Worm (Caenorhabditis elegans) whole organism, young adult: ENCODE measurements around the gene msp-59.

Experiments
- B0019.2 ChIP-seq: fragments of 200-800 bp; sonication (Bioruptor generic); conservative IDR thresholded peaks from 2 replicates; pipeline ENCODE4 v1.3.6; 2022; ENCODE audit warnings: missing genetic modification reagents, missing genetic modification characterization, missing compliant biosample characterization
- C17E4.6 ChIP-seq: fragments of 200-800 bp; sonication (Bioruptor generic); IDR thresholded peaks from 2 replicates; pipeline ENCODE4 v1.3.6; 2022; ENCODE audit warnings: missing genetic modification reagents, missing genetic modification characterization, missing compliant biosample characterization
- D2030.7 ChIP-seq: fragments of 200-800 bp; sonication (Bioruptor generic); IDR thresholded peaks from 2 replicates; pipeline ENCODE4 v1.3.6; 2022; ENCODE audit warnings: missing genetic modification reagents, missing genetic modification characterization, missing compliant biosample characterization
- F37B4.10 ChIP-seq: fragments of 200-800 bp; sonication (Bioruptor generic); IDR thresholded peaks from 2 replicates; pipeline ENCODE4 v1.3.6; 2022; ENCODE audit warnings: missing genetic modification characterization, missing compliant biosample characterization
- F49E8.2 ChIP-seq: sonication (generic microtip); optimal IDR thresholded peaks from 3 replicates; lab custom pipeline; 2017; ENCODE audit warnings: missing genetic modification characterization, mild to moderate bottlenecking, missing compliant biosample characterization, antibody characterized with exemption, moderate library complexity; ENCODE audit not compliant: insufficient read depth
- F52B5.7 ChIP-seq: sonication (generic microtip); optimal IDR thresholded peaks from 2 replicates; lab custom pipeline; 2016; ENCODE audit warnings: mild to moderate bottlenecking, missing genetic modification characterization, missing compliant biosample characterization
- F57A8.1 ChIP-seq: fragments of 200-800 bp; sonication (Bioruptor generic); optimal IDR thresholded peaks from 2 replicates; lab custom pipeline; 2018; ENCODE audit warnings: mild to moderate bottlenecking, missing genetic modification characterization, moderate library complexity, missing compliant biosample characterization
- F57C9.4 ChIP-seq: sonication (generic microtip); optimal IDR thresholded peaks from 2 replicates; lab custom pipeline; 2017; ENCODE audit warnings: mild to moderate bottlenecking, missing genetic modification characterization, missing compliant biosample characterization
- Y53F4B.3 ChIP-seq: fragments of 200-800 bp; sonication (Bioruptor generic); IDR thresholded peaks from 2 replicates; pipeline ENCODE4 v1.3.6; 2022; ENCODE audit warnings: missing genetic modification reagents, missing genetic modification characterization, missing compliant biosample characterization
- Y79H2A.3 ChIP-seq: fragments of 200-800 bp; sonication (Bioruptor generic); conservative IDR thresholded peaks from 2 replicates; pipeline ENCODE4 v1.3.6; 2022; ENCODE audit warnings: missing genetic modification reagents, missing genetic modification characterization, missing compliant biosample characterization
- akir-1 ChIP-seq: fragments of 200-800 bp; sonication (Bioruptor generic); optimal IDR thresholded peaks from 2 replicates; lab custom pipeline; 2018; ENCODE audit warnings: mild to moderate bottlenecking, missing genetic modification characterization, moderate library complexity, missing compliant biosample characterization
- aptf-3 ChIP-seq: fragments of 200-800 bp; sonication (Bioruptor generic); IDR thresholded peaks from 2 replicates; pipeline ENCODE4 v1.3.6; 2022; ENCODE audit warnings: missing genetic modification characterization, missing compliant biosample characterization
- atf-7 ChIP-seq: sonication (generic microtip); optimal IDR thresholded peaks from 2 replicates; lab custom pipeline; 2017; ENCODE audit warnings: mild to moderate bottlenecking, missing genetic modification characterization, missing compliant biosample characterization
- attf-3 ChIP-seq: fragments of 200-800 bp; sonication (Bioruptor generic); conservative IDR thresholded peaks from 2 replicates; pipeline ENCODE4 v1.3.6; 2022; ENCODE audit warnings: missing genetic modification reagents, missing genetic modification characterization, missing compliant biosample characterization
- attf-6 ChIP-seq: fragments of 200-800 bp; sonication (Bioruptor generic); IDR thresholded peaks from 2 replicates; pipeline ENCODE4 v1.3.6; 2022; ENCODE audit warnings: missing genetic modification reagents, missing genetic modification characterization, missing compliant biosample characterization
- bed-2 ChIP-seq: fragments of 200-800 bp; sonication (Bioruptor generic); IDR thresholded peaks from 2 replicates; pipeline ENCODE4 v1.3.6; 2022; ENCODE audit warnings: missing genetic modification reagents, missing genetic modification characterization, missing compliant biosample characterization
- ceh-58 ChIP-seq: fragments of 200-800 bp; sonication (Bioruptor generic); IDR thresholded peaks from 2 replicates; pipeline ENCODE4 v1.3.6; 2022; ENCODE audit warnings: missing genetic modification characterization, missing compliant biosample characterization
- ceh-79 ChIP-seq: sonication (generic microtip); optimal IDR thresholded peaks from 2 replicates; lab custom pipeline; 2017; ENCODE audit warnings: mild to moderate bottlenecking, missing genetic modification characterization, missing compliant biosample characterization
- ceh-91 ChIP-seq: fragments of 200-800 bp; sonication (Bioruptor generic); IDR thresholded peaks from 2 replicates; pipeline ENCODE4 v1.3.6; 2022; ENCODE audit warnings: missing genetic modification reagents, missing genetic modification characterization, missing compliant biosample characterization
- chd-7 ChIP-seq: sonication (generic microtip); optimal IDR thresholded peaks from 2 replicates; lab custom pipeline; 2016; ENCODE audit warnings: mild to moderate bottlenecking, missing genetic modification characterization, moderate library complexity, missing compliant biosample characterization
- dpff-1 ChIP-seq: sonication (generic microtip); optimal IDR thresholded peaks from 2 replicates; lab custom pipeline; 2017; ENCODE audit warnings: mild to moderate bottlenecking, missing genetic modification characterization, missing compliant biosample characterization
- dpl-1 ChIP-seq: fragments of 150-350 bp; optimal IDR thresholded peaks from 2 replicates; lab custom pipeline; 2014; ENCODE audit warnings: missing biosample characterization, missing genetic modification reagents, missing genetic modification characterization
- hlh-12 ChIP-seq: sonication (generic microtip); optimal IDR thresholded peaks from 2 replicates; lab custom pipeline; 2016; ENCODE audit warnings: missing genetic modification characterization, missing compliant biosample characterization
- hmg-20 ChIP-seq: fragments of 200-800 bp; sonication (Bioruptor generic); IDR thresholded peaks from 2 replicates; pipeline ENCODE4 v1.3.6; 2022; ENCODE audit warnings: missing genetic modification reagents, missing genetic modification characterization, missing compliant biosample characterization
- hsf-1 ChIP-seq: fragments of 200-800 bp; sonication (Bioruptor generic); IDR thresholded peaks from 2 replicates; pipeline ENCODE4 v1.3.6; 2022; ENCODE audit warnings: missing genetic modification reagents, missing genetic modification characterization, missing compliant biosample characterization
- let-526 ChIP-seq: fragments of 200-800 bp; sonication (Bioruptor generic); IDR thresholded peaks from 2 replicates; pipeline ENCODE4 v1.3.6; 2022; ENCODE audit warnings: missing genetic modification reagents, missing genetic modification characterization, missing compliant biosample characterization
- lin-35 ChIP-seq, 3 experiments: fragments of 150-350 bp in 2 of 3; sonication (generic microtip) in 1 of 3; optimal IDR thresholded peaks; 2 replicates each; lab custom pipeline; 2014 to 2018; ENCODE audit warnings: missing biosample characterization in 3 of 3, missing genetic modification characterization in 3 of 3, missing genetic modification reagents in 3 of 3
- lin-54 ChIP-seq: fragments of 200-800 bp; sonication (Bioruptor generic); optimal IDR thresholded peaks from 2 replicates; lab custom pipeline; 2018; ENCODE audit warnings: mild to moderate bottlenecking, missing genetic modification characterization, missing compliant biosample characterization
- lsl-1 ChIP-seq: fragments of 200-800 bp; sonication (Bioruptor generic); optimal IDR thresholded peaks from 2 replicates; lab custom pipeline; 2018; ENCODE audit warnings: mild to moderate bottlenecking, missing genetic modification characterization, moderate library complexity, missing compliant biosample characterization
- mcd-1 ChIP-seq: fragments of 200-800 bp; sonication (Bioruptor generic); IDR thresholded peaks from 2 replicates; pipeline ENCODE4 v1.3.6; 2022; ENCODE audit warnings: missing genetic modification reagents, missing genetic modification characterization, missing compliant biosample characterization
- mes-4 ChIP-seq: sonication (generic microtip); optimal IDR thresholded peaks from 2 replicates; lab custom pipeline; 2016; ENCODE audit warnings: missing genotype, missing genetic modification characterization, missing compliant biosample characterization
- mxl-1 ChIP-seq: sonication (generic microtip); optimal IDR thresholded peaks from 2 replicates; lab custom pipeline; 2016; ENCODE audit warnings: missing genetic modification characterization, missing compliant biosample characterization
- nfya-2 ChIP-seq: fragments of 200-800 bp; sonication (Bioruptor generic); IDR thresholded peaks from 2 replicates; pipeline ENCODE4 v1.3.6; 2022; ENCODE audit warnings: missing genetic modification reagents, missing genetic modification characterization, missing compliant biosample characterization
- nfyb-1 ChIP-seq: fragments of 200-800 bp; sonication (Bioruptor generic); IDR thresholded peaks from 2 replicates; pipeline ENCODE4 v1.3.6; 2022; ENCODE audit warnings: missing genetic modification reagents, missing genetic modification characterization, missing compliant biosample characterization
- nhr-179 ChIP-seq: sonication (generic microtip); optimal IDR thresholded peaks from 2 replicates; lab custom pipeline; 2016; ENCODE audit warnings: mild to moderate bottlenecking, missing genetic modification characterization, missing compliant biosample characterization
- nhr-27 ChIP-seq: fragments of 200-800 bp; sonication (Bioruptor generic); optimal IDR thresholded peaks from 2 replicates; lab custom pipeline; 2018; ENCODE audit warnings: mild to moderate bottlenecking, missing genetic modification characterization, moderate library complexity, missing compliant biosample characterization
- rec-8 ChIP-seq, 2 experiments: sonication (generic microtip); optimal IDR thresholded peaks; 2 replicates each; lab custom pipeline; 2016; ENCODE audit warnings: mild to moderate bottlenecking in 2 of 2, missing genetic modification characterization in 2 of 2, missing genetic modification reagents in 2 of 2, missing genotype in 2 of 2, missing biosample characterization in 1 of 2, missing compliant biosample characterization in 1 of 2, moderate library complexity in 1 of 2
- repo-1 ChIP-seq: sonication (generic microtip); optimal IDR thresholded peaks from 2 replicates; lab custom pipeline; 2017; ENCODE audit warnings: mild to moderate bottlenecking, missing genetic modification characterization, missing compliant biosample characterization
- sea-2 ChIP-seq: fragments of 200-800 bp; sonication (Bioruptor generic); IDR thresholded peaks from 2 replicates; pipeline ENCODE4 v1.3.6; 2022; ENCODE audit warnings: missing genetic modification characterization, missing compliant biosample characterization
- snpc-1.1 ChIP-seq: sonication (generic microtip); optimal IDR thresholded peaks from 2 replicates; lab custom pipeline; 2017; ENCODE audit warnings: missing genetic modification characterization, mild to moderate bottlenecking, missing compliant biosample characterization, antibody characterized with exemption, moderate library complexity, missing genotype, missing genetic modification reagents; ENCODE audit not compliant: insufficient read depth
- snpc-4 ChIP-seq, 5 experiments: fragments of 150-350 bp in 1 of 5; sonication (generic microtip) in 4 of 5; optimal IDR thresholded peaks; 2 replicates each; lab custom pipeline; 2014 to 2018; ENCODE audit warnings: missing genetic modification characterization in 5 of 5, missing biosample characterization in 3 of 5, antibody characterized with exemption in 2 of 5, mild to moderate bottlenecking in 2 of 5, missing compliant biosample characterization in 2 of 5, missing genotype in 2 of 5, moderate library complexity in 2 of 5, missing genetic modification reagents in 1 of 5
- somi-1 ChIP-seq: fragments of 200-800 bp; sonication (Bioruptor generic); optimal IDR thresholded peaks from 2 replicates; lab custom pipeline; 2018; ENCODE audit warnings: mild to moderate bottlenecking, missing genetic modification characterization, missing compliant biosample characterization
- tbp1 ChIP-seq: fragments of 200-800 bp; sonication (Bioruptor generic); optimal IDR thresholded peaks from 2 replicates; lab custom pipeline; 2018; ENCODE audit warnings: mild to moderate bottlenecking, missing genetic modification characterization, missing compliant biosample characterization
- tlf-1 ChIP-seq: fragments of 200-800 bp; sonication (Bioruptor generic); optimal IDR thresholded peaks from 2 replicates; lab custom pipeline; 2018; ENCODE audit warnings: mild to moderate bottlenecking, missing genetic modification characterization, missing compliant biosample characterization
- unc-130 ChIP-seq: sonication (generic microtip); optimal IDR thresholded peaks from 2 replicates; lab custom pipeline; 2016; ENCODE audit warnings: missing genetic modification reagents, missing genetic modification characterization, missing compliant biosample characterization
- xnd-1 ChIP-seq: sonication (generic microtip); optimal IDR thresholded peaks from 2 replicates; lab custom pipeline; 2016; ENCODE audit warnings: missing genotype, missing genetic modification reagents, missing genetic modification characterization, missing compliant biosample characterization
- ztf-25 ChIP-seq: fragments of 200-800 bp; sonication (Bioruptor generic); IDR thresholded peaks from 2 replicates; pipeline ENCODE4 v1.3.6; 2022; ENCODE audit warnings: missing genetic modification reagents, missing genetic modification characterization, missing compliant biosample characterization
- ztf-28 ChIP-seq: fragments of 200-800 bp; sonication (Bioruptor generic); IDR thresholded peaks from 2 replicates; pipeline ENCODE4 v1.3.6; 2022; ENCODE audit warnings: missing genetic modification reagents, missing genetic modification characterization, missing compliant biosample characterization
- ztf-6 ChIP-seq: fragments of 200-800 bp; sonication (Bioruptor generic); IDR thresholded peaks from 2 replicates; pipeline ENCODE4 v1.3.6; 2022; ENCODE audit warnings: missing genetic modification reagents, missing genetic modification characterization, missing compliant biosample characterization

The msp-59 gene

DNA sequence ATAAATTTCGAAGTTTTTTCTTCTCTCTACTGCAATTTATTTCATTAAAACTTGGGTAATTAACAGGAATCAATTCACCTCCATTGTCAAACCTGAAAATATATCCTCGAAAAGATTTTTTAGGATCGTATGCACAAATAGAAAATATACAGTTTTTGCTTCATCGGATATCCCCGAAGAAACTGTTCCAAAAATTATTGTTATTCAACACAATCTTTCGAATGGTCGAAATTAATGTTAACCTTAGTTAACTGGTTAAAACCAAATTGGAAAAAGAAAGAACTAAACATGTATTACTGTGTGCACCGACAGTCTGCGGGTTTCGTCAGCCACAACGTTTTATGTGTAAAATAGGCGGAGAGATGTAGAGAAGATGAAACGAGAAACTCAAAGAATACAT is 4.2 kb upstream of the msp-59 start (continued):
- no peak for TF ChIP-seq ceh-79
- no peak for TF ChIP-seq C17E4.6 (GFP tag; lab: Robert Waterston, UW)
- peak; percentile 28; the same call in 1 of the 2 replicates for TF ChIP-seq hmg-20 (GFP tag; lab: Robert Waterston, UW)
- TF ChIP-seq ceh-58: no peak
- TF ChIP-seq ztf-25: no peak
- TF ChIP-seq hsf-1 (GFP tag; lab: Robert Waterston, UW): no peak; the same call in 1 of the 2 replicates
- no peak for TF ChIP-seq nhr-27
- no peak for TF ChIP-seq B0019.2 (GFP tag; lab: Robert Waterston, UW)
- TF ChIP-seq bed-2 (GFP tag; lab: Robert Waterston, UW): no peak
- no peak for TF ChIP-seq attf-3
- TF ChIP-seq D2030.7 (GFP tag; lab: Robert Waterston, UW): peak; percentile 94
- TF ChIP-seq chd-7: no peak
- no peak for TF ChIP-seq rec-8 (tag; optimal IDR thresholded peaks at IDR 0.05; lab: Kevin White, UChicago)
- no peak for TF ChIP-seq xnd-1 (tag; lab: Kevin White, UChicago)
- TF ChIP-seq F49E8.2: peak; percentile 45
- TF ChIP-seq dpff-1 (tag; lab: Kevin White, UChicago): no peak
- TF ChIP-seq mes-4: no peak
- no peak for TF ChIP-seq F52B5.7 (tag; lab: Kevin White, UChicago)
- TF ChIP-seq repo-1: no peak
- no peak for TF ChIP-seq hlh-12 (tag; lab: Kevin White, UChicago)
- no peak for TF ChIP-seq aptf-3 (GFP tag; lab: Robert Waterston, UW)
- TF ChIP-seq Y79H2A.3 (GFP tag; lab: Robert Waterston, UW): no peak
- TF ChIP-seq lin-54 (GFP tag; lab: Kevin White, UChicago): no peak
- no peak for TF ChIP-seq nfya-2
- TF ChIP-seq lin-35 (GFP tag; optimal IDR thresholded peaks at IDR 0.05; lab: Kevin White, UChicago): no peak
- TF ChIP-seq ztf-6 (GFP tag; lab: Robert Waterston, UW): no peak
- TF ChIP-seq tlf-1 (GFP tag; lab: Kevin White, UChicago): no peak
- no peak for TF ChIP-seq atf-7 (tag; lab: Kevin White, UChicago)
- no peak for TF ChIP-seq mxl-1 (tag; lab: Kevin White, UChicago)
- TF ChIP-seq tbp1 (GFP tag; lab: Kevin White, UChicago): peak; percentile 78
- no peak for TF ChIP-seq somi-1 (GFP tag; lab: Kevin White, UChicago)
- no peak for TF ChIP-seq unc-130 (GFP tag; lab: Kevin White, UChicago)
- no peak for TF ChIP-seq dpl-1
- TF ChIP-seq nfyb-1 (GFP tag; lab: Robert Waterston, UW): no peak
- no peak for TF ChIP-seq ztf-28 (GFP tag; lab: Robert Waterston, UW)
- no peak for TF ChIP-seq F57C9.4 (tag; lab: Kevin White, UChicago)
- TF ChIP-seq lsl-1 (GFP tag; lab: Kevin White, UChicago): peak; percentile 40
- TF ChIP-seq Y53F4B.3 (GFP tag; lab: Robert Waterston, UW): no peak
- peak; percentile 94 for TF ChIP-seq snpc-1.1 (tag; lab: Kevin White, UChicago)
- no peak for TF ChIP-seq sea-2 (GFP tag; lab: Robert Waterston, UW)
- TF ChIP-seq ceh-91 (GFP tag; lab: Robert Waterston, UW): no peak
- no peak for TF ChIP-seq F37B4.10 (GFP tag; lab: Robert Waterston, UW)
- no peak for TF ChIP-seq nhr-179 (tag; lab: Kevin White, UChicago)
- peak; percentile 51; the same call in 1 of the 2 replicates for TF ChIP-seq mcd-1 (GFP tag; lab: Robert Waterston, UW)
- peak; percentile 97 for TF ChIP-seq attf-6 (GFP tag; lab: Robert Waterston, UW)
- TF ChIP-seq snpc-4 (GFP tag; optimal IDR thresholded peaks at IDR 0.05; lab: Kevin White, UChicago): peak; percentile 94
- peak; percentile 93 to 99 (median 98) for TF ChIP-seq snpc-4 (tag; optimal IDR thresholded peaks at IDR 0.05; lab: Kevin White, UChicago)
- TF ChIP-seq F57A8.1 (GFP tag; lab: Kevin White, UChicago): no peak
- no peak for TF ChIP-seq akir-1 (GFP tag; lab: Kevin White, UChicago)
- no peak for TF ChIP-seq let-526 (GFP tag; lab: Robert Waterston, UW)
